Worm (Caenorhabditis elegans): ENCODE measurements around the gene T01G5.7.
A peak's percentile ranks its signal among the peaks of the same experiment; 100 is the strongest.

Gene T01G5.7

ce11 chrV:15125162-15125561 lies 13.4 kb downstream of the T01G5.7 start, which contains the start of gene ugt-30:
Gene ugt-30, minus strand, starts transcription at chrV:15125262.
- TF ChIP-seq dmd-6 (GFP tag; IDR thresholded peaks at IDR 0.05) = peak; percentile 40; the same call in 1 of the 2 replicates

ce11 chrV:15127413-15127812 lies 15.7 kb downstream of the T01G5.7 start, which contains the start of gene srj-27:
Gene srj-27, minus strand, starts transcription at chrV:15127513.
- no peak for TF ChIP-seq nhr-77 (tag; optimal IDR thresholded peaks at IDR 0.05)
- no peak for TF ChIP-seq snpc-1.2 (GFP tag; IDR thresholded peaks at IDR 0.05)
- TF ChIP-seq sdz-12 (GFP tag; optimal IDR thresholded peaks at IDR 0.05) = no peak
- no peak for TF ChIP-seq Y5F2A.4 (GFP tag; optimal IDR thresholded peaks at IDR 0.05)
- no peak for TF ChIP-seq T26A8.4 (GFP tag; IDR thresholded peaks at IDR 0.05)
- TF ChIP-seq set-16 (GFP tag; IDR thresholded peaks at IDR 0.05) = no peak
- TF ChIP-seq nhr-10 (tag; optimal IDR thresholded peaks at IDR 0.05) = no peak
- TF ChIP-seq spr-3 (GFP tag; optimal IDR thresholded peaks at IDR 0.05) = no peak
- no peak for TF ChIP-seq mdt-29 (GFP tag; IDR thresholded peaks at IDR 0.05)
- TF ChIP-seq lin-39 (tag; optimal IDR thresholded peaks at IDR 0.05) = no peak
- no peak for TF ChIP-seq daf-16 (GFP tag; optimal IDR thresholded peaks at IDR 0.05)
- no peak for TF ChIP-seq daf-16 (tag; optimal IDR thresholded peaks at IDR 0.05)

ce11 chrV:15127955-15128354 lies 16.2 kb downstream of the T01G5.7 start, which contains the start of gene srr-7:
Gene srr-7, plus strand, starts transcription at chrV:15128255.
- TF ChIP-seq ceh-32 (tag; optimal IDR thresholded peaks at IDR 0.05; ENCODE audit: poor library complexity) = no peak

ce11 chrV:15132423-15132822 lies 20.7 kb downstream of the T01G5.7 start, which contains the start of gene str-171:
Gene str-171, minus strand, starts transcription at chrV:15132523.
- no peak for TF ChIP-seq egl-27 (tag; optimal IDR thresholded peaks at IDR 0.05)
- no peak for TF ChIP-seq nhr-76 (tag; optimal IDR thresholded peaks at IDR 0.05)
- no peak for TF ChIP-seq spr-3 (GFP tag; optimal IDR thresholded peaks at IDR 0.05)
- TF ChIP-seq duxl-1 (tag; optimal IDR thresholded peaks at IDR 0.05; ENCODE audit: poor library complexity) = no peak
- TF ChIP-seq hif-1 (tag; optimal IDR thresholded peaks at IDR 0.05) = no peak
- TF ChIP-seq gei-8 (GFP tag; optimal IDR thresholded peaks at IDR 0.05) = no peak
- no peak for TF ChIP-seq F26F4.8 (GFP tag; conservative IDR thresholded peaks at IDR 0.05)
- no peak for TF ChIP-seq Y75B8A.6 (GFP tag; IDR thresholded peaks at IDR 0.05)
- TF ChIP-seq ceh-20 (GFP tag; IDR thresholded peaks at IDR 0.05) = no peak
- no peak for TF ChIP-seq cey-2 (tag; optimal IDR thresholded peaks at IDR 0.05; ENCODE audit: borderline replicate concordance, insufficient read depth)
- TF ChIP-seq fos-1 (tag; optimal IDR thresholded peaks at IDR 0.05) = no peak
- TF ChIP-seq zip-2 (tag; optimal IDR thresholded peaks at IDR 0.05) = no peak
- no peak for TF ChIP-seq lin-38 (GFP tag; IDR thresholded peaks at IDR 0.05)
- TF ChIP-seq mxl-2 (GFP tag; conservative IDR thresholded peaks at IDR 0.05) = no peak
- TF ChIP-seq nhr-111 (GFP tag; optimal IDR thresholded peaks at IDR 0.05) = no peak
- no peak for TF ChIP-seq ztf-7 (tag; optimal IDR thresholded peaks at IDR 0.05)
- TF ChIP-seq ceh-28 (tag; optimal IDR thresholded peaks at IDR 0.05) = no peak
- TF ChIP-seq fkh-10 (GFP tag; optimal IDR thresholded peaks at IDR 0.05) = no peak
- no peak for TF ChIP-seq dpl-1 (GFP tag; optimal IDR thresholded peaks at IDR 0.05)

ce11 chrV:15133812-15134211 lies 22.1 kb downstream of the T01G5.7 start:
- TF ChIP-seq Y5F2A.4 (GFP tag; optimal IDR thresholded peaks at IDR 0.05) (no peak), nhr-28 (tag; optimal IDR thresholded peaks at IDR 0.05) (peak; percentile 36), daf-16 (GFP tag; optimal IDR thresholded peaks at IDR 0.05) (no peak), daf-16 (tag; optimal IDR thresholded peaks at IDR 0.05) (peak; percentile 25), nhr-6 (tag; optimal IDR thresholded peaks at IDR 0.05) (peak; percentile 8), mxl-2 (GFP tag; conservative IDR thresholded peaks at IDR 0.05) (no peak), dmd-6 (GFP tag; IDR thresholded peaks at IDR 0.05) (peak; percentile 16; the same call in 1 of the 2 replicates)
